Worm (Caenorhabditis elegans) whole organism, early embryonic: ENCODE data around the gene F42C5.4.

ENCODE experiments used
- ceh-13 ChIP-seq: fragments of 200-800 bp; sonication (Bioruptor generic); optimal IDR thresholded peaks from 2 replicates; lab custom pipeline; 2018; ENCODE audit warnings: mild to moderate bottlenecking, missing genetic modification characterization, missing compliant biosample characterization
- flt-1 ChIP-seq: fragments of 200-800 bp; sonication (Bioruptor generic); IDR thresholded peaks from 2 replicates; pipeline ENCODE4 v1.3.6; 2022; ENCODE audit warnings: missing genetic modification characterization, missing compliant biosample characterization
- tra-4 ChIP-seq: sonication (generic microtip); optimal IDR thresholded peaks from 2 replicates; lab custom pipeline; 2017; ENCODE audit warnings: missing genetic modification characterization, missing compliant biosample characterization

DNA sequence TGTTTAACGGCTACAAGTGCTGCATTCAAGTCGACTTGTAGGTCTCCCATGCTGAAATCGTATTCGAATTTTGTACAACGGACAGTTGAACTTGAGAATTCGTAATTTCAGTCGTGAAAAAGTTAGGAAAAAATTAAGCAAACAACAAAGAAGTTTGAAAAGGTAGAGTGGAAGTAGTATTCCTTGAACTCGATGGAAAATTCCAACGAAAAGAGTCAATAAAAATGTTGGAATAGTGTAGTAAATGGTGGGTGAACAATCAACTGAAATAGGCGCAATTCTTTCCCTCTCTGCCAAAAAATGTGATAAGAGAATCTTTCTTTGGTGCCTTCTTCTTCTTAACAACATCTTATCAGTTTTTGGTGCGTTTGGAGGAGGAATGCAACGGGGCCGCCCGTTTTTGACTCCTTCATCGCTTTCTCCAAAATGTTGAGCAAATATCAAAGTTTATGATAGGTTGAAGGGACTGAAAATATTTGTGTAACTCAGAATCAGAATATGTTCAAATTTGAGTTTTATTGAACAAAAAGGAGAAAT, 34.8 kb upstream of the F42C5.4 start, which contains the start of gene ifo-1:
- TF ChIP-seq tra-4 (tag; lab: Kevin White, UChicago) = no peak
- TF ChIP-seq flt-1 = no peak
- no peak for TF ChIP-seq ceh-13 (GFP tag; lab: Kevin White, UChicago)
